Fruit fly (Drosophila melanogaster): ENCODE results near the gene eIF2Bbeta.

Gene eIF2Bbeta

DNA sequence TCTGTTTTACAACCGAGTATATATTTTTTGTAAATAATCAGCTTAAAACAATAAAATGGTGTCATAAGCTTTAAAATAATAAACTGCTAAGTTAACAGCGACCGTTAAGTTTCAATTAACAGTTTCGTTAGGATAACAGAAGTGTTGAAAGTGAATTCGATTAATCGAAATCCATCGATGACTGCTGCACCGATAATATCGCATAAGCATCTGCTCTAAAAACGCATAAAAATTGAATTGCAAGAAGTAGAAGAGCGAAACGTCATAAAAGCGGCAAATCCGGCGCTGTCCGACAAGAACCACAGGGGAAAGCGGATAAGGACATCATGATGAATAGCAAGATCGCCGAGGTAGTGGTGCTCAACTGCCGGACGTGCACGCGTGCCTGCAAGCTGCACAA, 23.1 kb downstream of the eIF2Bbeta start, which contains the start of gene dwg (continued):
- no peak for TF ChIP-seq Elba2 (GFP tag; optimal IDR thresholded peaks at IDR 0.05)
- TF ChIP-seq Spps (tag; optimal IDR thresholded peaks at IDR 0.05) = no peak
- TF ChIP-seq CG8478 (optimal IDR thresholded peaks at IDR 0.05) = no peak
- peak; percentile 87 for TF ChIP-seq CG6791 (GFP tag; IDR thresholded peaks at IDR 0.05; ENCODE audit: partially characterized antibody)
- TF ChIP-seq Dll (GFP tag; IDR thresholded peaks at IDR 0.05; ENCODE audit: partially characterized antibody) = peak; percentile 83
- no peak for TF ChIP-seq gro (GFP tag; optimal IDR thresholded peaks at IDR 0.05)
- peak; percentile 82 for TF ChIP-seq CG34224 (GFP tag; IDR thresholded peaks at IDR 0.05; ENCODE audit: partially characterized antibody)
- no peak for TF ChIP-seq Fer2 (tag; optimal IDR thresholded peaks at IDR 0.05)
- no peak for TF ChIP-seq Nf-YC (tag; optimal IDR thresholded peaks at IDR 0.05)
- no peak for TF ChIP-seq Doc2 (GFP tag; IDR thresholded peaks at IDR 0.05)
- no peak for TF ChIP-seq CG1529 (GFP tag; optimal IDR thresholded peaks at IDR 0.05)
- no peak for TF ChIP-seq CG17385 (GFP tag; optimal IDR thresholded peaks at IDR 0.05)
- no peak for TF ChIP-seq repo (GFP tag; optimal IDR thresholded peaks at IDR 0.05)
- no peak for TF ChIP-seq Meics (GFP tag; optimal IDR thresholded peaks at IDR 0.05)
- TF ChIP-seq BEAF-32 (GFP tag; optimal IDR thresholded peaks at IDR 0.05) = peak; percentile 79
- TF ChIP-seq CG11456 (GFP tag; IDR thresholded peaks at IDR 0.05) = no peak
- TF ChIP-seq Xrp1 (GFP tag; IDR thresholded peaks at IDR 0.05) = no peak
- TF ChIP-seq CG12299 (tag; optimal IDR thresholded peaks at IDR 0.05) = no peak
- TF ChIP-seq h (optimal IDR thresholded peaks at IDR 0.05) = no peak
- TF ChIP-seq dysf (GFP tag; IDR thresholded peaks at IDR 0.05) = no peak
- TF ChIP-seq CG2712 (tag; optimal IDR thresholded peaks at IDR 0.05) = no peak
- TF ChIP-seq Max (GFP tag; optimal IDR thresholded peaks at IDR 0.05) = no peak
- no peak for TF ChIP-seq psq (GFP tag; optimal IDR thresholded peaks at IDR 0.05)
- TF ChIP-seq tna (GFP tag; IDR thresholded peaks at IDR 0.05; ENCODE audit: partially characterized antibody) = peak; percentile 62
- TF ChIP-seq ato (GFP tag; IDR thresholded peaks at IDR 0.05; ENCODE audit: partially characterized antibody) = peak; percentile 68
- TF ChIP-seq CG18262 (tag; optimal IDR thresholded peaks at IDR 0.05) = no peak
- no peak for TF ChIP-seq ranshi (GFP tag; IDR thresholded peaks at IDR 0.05)
- no peak for TF ChIP-seq HLHmδ (GFP tag; optimal IDR thresholded peaks at IDR 0.05)
- no peak for TF ChIP-seq Ravus (GFP tag; IDR thresholded peaks at IDR 0.05)
- TF ChIP-seq sim (GFP tag; IDR thresholded peaks at IDR 0.05) = no peak
- no peak for TF ChIP-seq CG8765 (GFP tag; IDR thresholded peaks at IDR 0.05)
- TF ChIP-seq CG7963 (GFP tag; IDR thresholded peaks at IDR 0.05; ENCODE audit: partially characterized antibody) = peak; percentile 82
- no peak for TF ChIP-seq fd96Cb (tag; optimal IDR thresholded peaks at IDR 0.05)
- no peak for TF ChIP-seq CG11504 (tag; optimal IDR thresholded peaks at IDR 0.05)
- TF ChIP-seq Dref (GFP tag; IDR thresholded peaks at IDR 0.05) = peak; percentile 76
- no peak for TF ChIP-seq disco-r (GFP tag; optimal IDR thresholded peaks at IDR 0.05)
- TF ChIP-seq Atf-2 (GFP tag; optimal IDR thresholded peaks at IDR 0.05) = no peak
- no peak for TF ChIP-seq mam (GFP tag; optimal IDR thresholded peaks at IDR 0.05)
- TF ChIP-seq odd (GFP tag; optimal IDR thresholded peaks at IDR 0.05) = no peak
- TF ChIP-seq NK7.1 (GFP tag; optimal IDR thresholded peaks at IDR 0.05) = no peak
- no peak for TF ChIP-seq zf30C (GFP tag; optimal IDR thresholded peaks at IDR 0.05)
- no peak for TF ChIP-seq pnt (GFP tag; optimal IDR thresholded peaks at IDR 0.05)
- no peak for TF ChIP-seq CG18476 (GFP tag; optimal IDR thresholded peaks at IDR 0.05)
- no peak for TF ChIP-seq usp (GFP tag; optimal IDR thresholded peaks at IDR 0.05)
- TF ChIP-seq ase (GFP tag; IDR thresholded peaks at IDR 0.05) = no peak
- TF ChIP-seq al (GFP tag; IDR thresholded peaks at IDR 0.05) = no peak
- TF ChIP-seq bsh (GFP tag; optimal IDR thresholded peaks at IDR 0.05) = no peak
- no peak for TF ChIP-seq CG17802 (tag; optimal IDR thresholded peaks at IDR 0.05)
- TF ChIP-seq CG17359 (tag; optimal IDR thresholded peaks at IDR 0.05) = no peak
- no peak for TF ChIP-seq CG1647 (GFP tag; optimal IDR thresholded peaks at IDR 0.05)
- TF ChIP-seq CG7928 (GFP tag; optimal IDR thresholded peaks at IDR 0.05) = no peak
- TF ChIP-seq CTCF (GFP tag; optimal IDR thresholded peaks at IDR 0.05) = no peak
- TF ChIP-seq CG9876 (GFP tag; optimal IDR thresholded peaks at IDR 0.05) = no peak
